Worm (Caenorhabditis elegans): Measurements from ENCODE around the gene ZK1010.8.

- TF ChIP-seq scrt-1 (GFP tag; IDR thresholded peaks at IDR 0.05) (no peak), ama-1 (optimal IDR thresholded peaks at IDR 0.05) (no peak), tra-4 (tag; optimal IDR thresholded peaks at IDR 0.05) (no peak)
Measured at ce11 chrIII:12952615-12953014, 47.9 kb downstream of the ZK1010.8 start.
